Fruit fly (Drosophila melanogaster): ENCODE data around the gene CG33322.

CG33322 gene

DNA sequence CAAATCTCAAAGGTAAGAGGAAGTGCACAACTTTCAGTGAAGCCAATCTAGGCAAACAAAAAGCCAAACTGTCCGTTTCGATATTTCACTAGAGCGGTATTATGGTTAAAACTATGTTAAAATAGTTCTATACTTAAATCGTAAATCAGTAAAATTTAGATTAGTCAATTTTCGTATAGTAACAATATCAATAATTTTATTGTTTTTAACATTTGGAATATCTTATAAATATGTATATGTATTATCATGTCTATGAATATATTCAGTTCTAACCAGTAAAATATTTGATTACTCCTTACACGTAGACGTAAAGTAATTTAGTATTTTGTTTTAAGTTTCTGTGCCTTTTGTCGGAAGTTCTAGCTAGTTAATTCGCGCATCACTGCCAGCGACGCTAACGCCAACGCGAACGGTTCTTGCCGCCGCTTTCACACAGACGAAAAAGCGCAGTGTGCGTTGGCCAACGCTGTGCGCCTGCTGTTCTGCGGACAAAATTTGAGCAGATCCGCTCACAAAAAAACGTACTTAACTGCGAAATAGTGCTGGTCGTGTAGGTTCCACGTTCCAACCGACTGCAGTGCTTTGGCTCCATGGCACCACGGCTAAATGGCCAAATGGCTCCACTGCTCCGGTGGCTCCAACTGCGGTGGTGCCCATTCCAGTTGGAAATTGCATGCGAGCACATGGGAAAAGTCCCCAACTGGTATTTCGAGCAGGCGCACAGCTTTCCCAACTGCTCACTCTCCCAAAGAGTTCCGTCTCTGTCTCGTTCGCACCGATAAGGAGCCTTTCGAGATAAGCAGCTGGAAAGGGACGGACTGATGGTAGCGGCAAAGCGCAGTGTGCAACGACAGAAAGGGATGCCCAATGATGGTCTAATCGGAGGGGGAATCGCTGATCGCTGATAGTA, 7.4 kb upstream of the CG33322 start (continued):
- TF ChIP-seq Ada2b (GFP tag; IDR thresholded peaks at IDR 0.05) (no peak), CG15601 (tag; optimal IDR thresholded peaks at IDR 0.05) (no peak), CG7372 (GFP tag; IDR thresholded peaks at IDR 0.05) (no peak), CG3838 (GFP tag; optimal IDR thresholded peaks at IDR 0.05) (no peak), Kr (GFP tag; optimal IDR thresholded peaks at IDR 0.05) (no peak), tap (tag; optimal IDR thresholded peaks at IDR 0.05) (peak; percentile 12), CG18599 (GFP tag; optimal IDR thresholded peaks at IDR 0.05) (peak; percentile 33), chif (GFP tag; optimal IDR thresholded peaks at IDR 0.05) (no peak), CG12219 (GFP tag; optimal IDR thresholded peaks at IDR 0.05) (no peak), wek (GFP tag; optimal IDR thresholded peaks at IDR 0.05) (peak; percentile 33), CG33213 (GFP tag; optimal IDR thresholded peaks at IDR 0.05) (peak; percentile 11), Nf-YB (GFP tag; optimal IDR thresholded peaks at IDR 0.05) (no peak), Doc2 (GFP tag; IDR thresholded peaks at IDR 0.05) (no peak), stc (GFP tag; IDR thresholded peaks at IDR 0.05) (peak; percentile 16; the same call in 1 of the 2 replicates), CG18619 (GFP tag; optimal IDR thresholded peaks at IDR 0.05) (peak; percentile 1), Lpt (GFP tag; optimal IDR thresholded peaks at IDR 0.05) (no peak), pb (GFP tag; optimal IDR thresholded peaks at IDR 0.05) (no peak), CG17802 (tag; optimal IDR thresholded peaks at IDR 0.05) (no peak), CG10654 (GFP tag; optimal IDR thresholded peaks at IDR 0.05) (no peak), az2 (GFP tag; optimal IDR thresholded peaks at IDR 0.05) (no peak), CG1024 (GFP tag; IDR thresholded peaks at IDR 0.05) (0 out of 2 replicates have a peak, but pooled peaks have one; percentile 13), dpn (GFP tag; optimal IDR thresholded peaks at IDR 0.05) (peak in 1 of 2 experiments; percentile 15), gro (GFP tag; optimal IDR thresholded peaks at IDR 0.05) (no peak), fru (optimal IDR thresholded peaks at IDR 0.05) (no peak), CG31441 (GFP tag; IDR thresholded peaks at IDR 0.05) (peak; percentile 59; the same call in 1 of the 2 replicates), disco-r (GFP tag; optimal IDR thresholded peaks at IDR 0.05) (no peak), H15 (GFP tag; IDR thresholded peaks at IDR 0.05) (no peak), Asciz (GFP tag; optimal IDR thresholded peaks at IDR 0.05) (no peak), Nf-YA (GFP tag; IDR thresholded peaks at IDR 0.05) (no peak), Poxn (GFP tag; IDR thresholded peaks at IDR 0.05) (no peak), tin (GFP tag; optimal IDR thresholded peaks at IDR 0.05) (no peak), Oaz (GFP tag; IDR thresholded peaks at IDR 0.05) (peak; percentile 23; the same call in 1 of the 2 replicates), Vsx1 (GFP tag; optimal IDR thresholded peaks at IDR 0.05) (no peak), trh (GFP tag; optimal IDR thresholded peaks at IDR 0.05) (no peak), CG5953 (GFP tag; IDR thresholded peaks at IDR 0.05) (no peak), luna (GFP tag; optimal IDR thresholded peaks at IDR 0.05) (no peak), C15 (GFP tag; IDR thresholded peaks at IDR 0.05) (no peak), HLH3B (GFP tag; IDR thresholded peaks at IDR 0.05) (no peak), br (optimal IDR thresholded peaks at IDR 0.05) (no peak), CG10979 (tag; optimal IDR thresholded peaks at IDR 0.05) (peak; percentile 0), pros (GFP tag; optimal IDR thresholded peaks at IDR 0.05) (peak; percentile 88), Adf1 (GFP tag; IDR thresholded peaks at IDR 0.05) (peak; percentile 61), CG17385 (GFP tag; optimal IDR thresholded peaks at IDR 0.05) (no peak), CG12942 (GFP tag; optimal IDR thresholded peaks at IDR 0.05) (peak; percentile 16), CG10462 (GFP tag; optimal IDR thresholded peaks at IDR 0.05) (peak; percentile 4), lola (GFP tag; optimal IDR thresholded peaks at IDR 0.05) (peak in 1 of 3 experiments; percentile 53), ken (GFP tag; IDR thresholded peaks at IDR 0.05) (0 out of 3 replicates have a peak, but pooled peaks have one; percentile 10), CG7271 (tag; optimal IDR thresholded peaks at IDR 0.05) (no peak), Hey (tag; optimal IDR thresholded peaks at IDR 0.05) (no peak), rib (GFP tag; IDR thresholded peaks at IDR 0.05) (peak; percentile 82; the same call in 1 of the 2 replicates)

Data from whole organism, embryonic.